Fruit fly (Drosophila melanogaster) whole organism, adult: Measurements from ENCODE around the gene CG1927.

Experiments used
- CG11617 ChIP-seq: fragments of 200-800 bp; sonication (Bioruptor generic); optimal IDR thresholded peaks from 2 replicates; lab custom pipeline; 2017; ENCODE audit warnings: mild to moderate bottlenecking, missing biosample characterization, missing genetic modification reagents, missing genetic modification characterization
- CG12768 ChIP-seq: fragments of 200-800 bp; sonication (Bioruptor generic); optimal IDR thresholded peaks from 2 replicates; lab custom pipeline; 2017; ENCODE audit warnings: missing biosample characterization, missing genetic modification characterization, mild to moderate bottlenecking, moderate library complexity, missing genetic modification reagents
- CG14711 ChIP-seq: fragments of 200-800 bp; sonication (Bioruptor generic); optimal IDR thresholded peaks from 2 replicates; lab custom pipeline; 2018; ENCODE audit warnings: missing biosample characterization, mild to moderate bottlenecking, missing genetic modification characterization, moderate library complexity
- CG1620 ChIP-seq: fragments of 200-800 bp; sonication (Bioruptor generic); optimal IDR thresholded peaks from 2 replicates; lab custom pipeline; 2016; ENCODE audit warnings: missing biosample characterization, missing genetic modification characterization
- CG33017 ChIP-seq: fragments of 200-800 bp; sonication (Bioruptor generic); optimal IDR thresholded peaks from 2 replicates; lab custom pipeline; 2018; ENCODE audit warnings: missing biosample characterization, mild to moderate bottlenecking, missing genetic modification characterization, moderate library complexity
- CG5204 ChIP-seq: fragments of 200-800 bp; sonication (Bioruptor generic); optimal IDR thresholded peaks from 2 replicates; lab custom pipeline; 2016; ENCODE audit warnings: missing biosample characterization, missing genetic modification characterization
- CG7045 ChIP-seq: fragments of 200-800 bp; sonication (Bioruptor generic); optimal IDR thresholded peaks from 2 replicates; lab custom pipeline; 2017; ENCODE audit warnings: missing biosample characterization, mild to moderate bottlenecking, missing genetic modification characterization
- CG7101 ChIP-seq: fragments of 200-800 bp; sonication (Bioruptor generic); optimal IDR thresholded peaks from 2 replicates; lab custom pipeline; 2018; ENCODE audit warnings: missing biosample characterization, mild to moderate bottlenecking, missing genetic modification characterization, moderate library complexity
- Clk ChIP-seq: fragments of 200-800 bp; sonication (Bioruptor generic); optimal IDR thresholded peaks from 2 replicates; lab custom pipeline; 2017; ENCODE audit warnings: missing biosample characterization, missing genetic modification characterization
- Crg-1 ChIP-seq: fragments of 200-800 bp; sonication (Bioruptor generic); optimal IDR thresholded peaks from 2 replicates; lab custom pipeline; 2016; ENCODE audit warnings: missing biosample characterization, missing genetic modification characterization
- Hr96 ChIP-seq: fragments of 200-800 bp; sonication (Bioruptor generic); optimal IDR thresholded peaks from 2 replicates; lab custom pipeline; 2016; ENCODE audit warnings: missing biosample characterization, missing genetic modification characterization
- Mnt ChIP-seq: fragments of 200-800 bp; sonication (Bioruptor generic); optimal IDR thresholded peaks from 2 replicates; lab custom pipeline; 2016; ENCODE audit warnings: missing biosample characterization, mild to moderate bottlenecking, missing genetic modification characterization
- bab1 ChIP-seq: fragments of 200-800 bp; sonication (Bioruptor generic); optimal IDR thresholded peaks from 3 replicates; lab custom pipeline; 2019; ENCODE audit warnings: missing biosample characterization, mild to moderate bottlenecking, missing genetic modification characterization, moderate library complexity
- cic ChIP-seq: fragments of 200-800 bp; sonication (Bioruptor generic); optimal IDR thresholded peaks from 2 replicates; lab custom pipeline; 2017; ENCODE audit warnings: missing biosample characterization, mild to moderate bottlenecking, missing genetic modification characterization, moderate library complexity
- cnc ChIP-seq, 2 experiments: fragments of >200 bp; optimal IDR thresholded peaks; 2 replicates each; lab custom pipeline; 2017
- kay ChIP-seq: fragments of 200-800 bp; sonication (Bioruptor generic); peaks from one replicate; lab custom pipeline; 2016; ENCODE audit warnings: missing biosample characterization, missing genetic modification characterization, borderline replicate concordance
- ovo ChIP-seq: fragments of 200-800 bp; sonication (Bioruptor generic); optimal IDR thresholded peaks from 2 replicates; lab custom pipeline; 2016; ENCODE audit warnings: missing biosample characterization, missing genetic modification characterization
- pad ChIP-seq: fragments of 200-800 bp; sonication (Bioruptor generic); optimal IDR thresholded peaks from 3 replicates; lab custom pipeline; 2017; ENCODE audit warnings: missing biosample characterization, missing genetic modification characterization, mild to moderate bottlenecking, moderate library complexity, missing genetic modification reagents
- tj ChIP-seq: fragments of 200-800 bp; sonication (Bioruptor generic); optimal IDR thresholded peaks from 3 replicates; lab custom pipeline; 2017; ENCODE audit warnings: missing biosample characterization, mild to moderate bottlenecking, missing genetic modification characterization, moderate library complexity
- toe ChIP-seq: fragments of 200-800 bp; sonication (Bioruptor generic); optimal IDR thresholded peaks from 2 replicates; lab custom pipeline; 2016; ENCODE audit warnings: missing biosample characterization, missing genetic modification characterization

CG1927 gene

dm6 chr3L:1962964-1963363 is 6.9 kb downstream of the CG1927 start, which contains the start of gene SCOT:
TSS of gene SCOT (plus strand) at chr3L:1963143.
- TF ChIP-seq CG11617 (GFP tag; lab: Kevin White, UChicago) (no peak), toe (GFP tag; lab: Kevin White, UChicago) (no peak), kay (no peak), CG12768 (GFP tag; lab: Kevin White, UChicago) (no peak), CG14711 (tag; lab: Kevin White, UChicago) (no peak), CG5204 (GFP tag; lab: Kevin White, UChicago) (no peak), Clk (GFP tag; lab: Kevin White, UChicago) (no peak), tj (no peak), ovo (no peak), Mnt (GFP tag; lab: Kevin White, UChicago) (no peak), Crg-1 (GFP tag; lab: Kevin White, UChicago) (no peak), cnc (optimal IDR thresholded peaks at IDR 0.05; lab: Kevin White, UChicago) (no peak), bab1 (GFP tag; lab: Kevin White, UChicago) (no peak), cic (GFP tag; lab: Kevin White, UChicago) (no peak), CG7045 (GFP tag; lab: Kevin White, UChicago) (no peak), CG7101 (tag; lab: Kevin White, UChicago) (no peak)

- TF ChIP-seq ovo, result no peak
- TF ChIP-seq Clk (GFP tag; lab: Kevin White, UChicago), result no peak
- peak; percentile 54 for TF ChIP-seq CG5204 (GFP tag; lab: Kevin White, UChicago)
- no peak for TF ChIP-seq kay
- no peak for TF ChIP-seq cnc (optimal IDR thresholded peaks at IDR 0.05; lab: Kevin White, UChicago)
- peak; percentile 94 for TF ChIP-seq CG14711 (tag; lab: Kevin White, UChicago)
- peak; percentile 25 for TF ChIP-seq CG7045 (GFP tag; lab: Kevin White, UChicago)
- TF ChIP-seq Crg-1 (GFP tag; lab: Kevin White, UChicago), result no peak
- no peak for TF ChIP-seq cic (GFP tag; lab: Kevin White, UChicago)
- peak; percentile 71 for TF ChIP-seq toe (GFP tag; lab: Kevin White, UChicago)
- no peak for TF ChIP-seq CG33017 (tag; lab: Kevin White, UChicago)
- TF ChIP-seq CG11617 (GFP tag; lab: Kevin White, UChicago), result peak; percentile 16
- peak; percentile 32 for TF ChIP-seq bab1 (GFP tag; lab: Kevin White, UChicago)
- peak; percentile 2 for TF ChIP-seq CG7101 (tag; lab: Kevin White, UChicago)
- TF ChIP-seq Hr96 (GFP tag; lab: Kevin White, UChicago), result peak; percentile 57
- peak; percentile 47 for TF ChIP-seq CG12768 (GFP tag; lab: Kevin White, UChicago)
- TF ChIP-seq CG1620 (GFP tag; lab: Kevin White, UChicago), result peak; percentile 9
- no peak for TF ChIP-seq pad (GFP tag; lab: Kevin White, UChicago)
- TF ChIP-seq tj, result no peak
- peak; percentile 37 for TF ChIP-seq Mnt (GFP tag; lab: Kevin White, UChicago)
These were observed 22.3 kb downstream of the CG1927 start, which contains the start of the genes mu2 and Cnb for dm6 chr3L:1947463-1948126. TSS of gene mu2 (minus strand) at chr3L:1947475. TSS of gene Cnb (plus strand) at chr3L:1947565.

dm6 chr3L:1940843-1941418 is 28.9 kb downstream of the CG1927 start, which contains the start of gene Mfap1:
TSS of gene Mfap1 (plus strand) at chr3L:1941068.
- TF ChIP-seq Mnt (GFP tag; lab: Kevin White, UChicago) (peak; percentile 0), bab1 (GFP tag; lab: Kevin White, UChicago) (peak; percentile 53), kay (no peak), pad (GFP tag; lab: Kevin White, UChicago) (no peak), CG1620 (GFP tag; lab: Kevin White, UChicago) (no peak), toe (GFP tag; lab: Kevin White, UChicago) (peak; percentile 9), CG14711 (tag; lab: Kevin White, UChicago) (peak; percentile 6)

- TF ChIP-seq Mnt (GFP tag; lab: Kevin White, UChicago), result no peak
- no peak for TF ChIP-seq CG12768 (GFP tag; lab: Kevin White, UChicago)
- TF ChIP-seq toe (GFP tag; lab: Kevin White, UChicago), result no peak
- no peak for TF ChIP-seq cnc (optimal IDR thresholded peaks at IDR 0.05; lab: Kevin White, UChicago)
- TF ChIP-seq CG5204 (GFP tag; lab: Kevin White, UChicago), result no peak
- TF ChIP-seq Clk (GFP tag; lab: Kevin White, UChicago), result no peak
- TF ChIP-seq pad (GFP tag; lab: Kevin White, UChicago), result no peak
- TF ChIP-seq CG14711 (tag; lab: Kevin White, UChicago), result no peak
- TF ChIP-seq bab1 (GFP tag; lab: Kevin White, UChicago), result no peak
- no peak for TF ChIP-seq CG11617 (GFP tag; lab: Kevin White, UChicago)
- no peak for TF ChIP-seq ovo
- no peak for TF ChIP-seq CG33017 (tag; lab: Kevin White, UChicago)
- TF ChIP-seq Crg-1 (GFP tag; lab: Kevin White, UChicago), result no peak
- no peak for TF ChIP-seq Hr96 (GFP tag; lab: Kevin White, UChicago)
- TF ChIP-seq CG1620 (GFP tag; lab: Kevin White, UChicago), result no peak
- TF ChIP-seq kay, result no peak
- no peak for TF ChIP-seq tj
- no peak for TF ChIP-seq CG7101 (tag; lab: Kevin White, UChicago)
These were observed 29.8 kb downstream of the CG1927 start for dm6 chr3L:1939983-1940504.

- TF ChIP-seq cnc (optimal IDR thresholded peaks at IDR 0.05; lab: Kevin White, UChicago), result no peak
- TF ChIP-seq tj, result no peak
- no peak for TF ChIP-seq toe (GFP tag; lab: Kevin White, UChicago)
- no peak for TF ChIP-seq pad (GFP tag; lab: Kevin White, UChicago)
- no peak for TF ChIP-seq kay
- no peak for TF ChIP-seq Hr96 (GFP tag; lab: Kevin White, UChicago)
- no peak for TF ChIP-seq bab1 (GFP tag; lab: Kevin White, UChicago)
- no peak for TF ChIP-seq CG7045 (GFP tag; lab: Kevin White, UChicago)
- no peak for TF ChIP-seq CG11617 (GFP tag; lab: Kevin White, UChicago)
- TF ChIP-seq CG33017 (tag; lab: Kevin White, UChicago), result no peak
- TF ChIP-seq CG5204 (GFP tag; lab: Kevin White, UChicago), result no peak
- TF ChIP-seq Mnt (GFP tag; lab: Kevin White, UChicago), result no peak
These were observed 31.1 kb downstream of the CG1927 start, which contains the start of the genes CG46523 and CG5687 for dm6 chr3L:1938767-1939166. TSS of gene CG46523 (minus strand) at chr3L:1939103. TSS of gene CG5687 (minus strand) at chr3L:1939103.
